Fruit fly (Drosophila melanogaster) S2 (cell line): Measurements from ENCODE around the gene Lst8.

Experiments used
- CG8478 ChIP-seq: fragments of >200 bp; optimal IDR thresholded peaks from 2 replicates; lab custom pipeline; 2018
- CTCF ChIP-seq, 2 experiments: fragments of >200 bp; optimal IDR thresholded peaks; 2 replicates each; lab custom pipeline; 2018

DNA sequence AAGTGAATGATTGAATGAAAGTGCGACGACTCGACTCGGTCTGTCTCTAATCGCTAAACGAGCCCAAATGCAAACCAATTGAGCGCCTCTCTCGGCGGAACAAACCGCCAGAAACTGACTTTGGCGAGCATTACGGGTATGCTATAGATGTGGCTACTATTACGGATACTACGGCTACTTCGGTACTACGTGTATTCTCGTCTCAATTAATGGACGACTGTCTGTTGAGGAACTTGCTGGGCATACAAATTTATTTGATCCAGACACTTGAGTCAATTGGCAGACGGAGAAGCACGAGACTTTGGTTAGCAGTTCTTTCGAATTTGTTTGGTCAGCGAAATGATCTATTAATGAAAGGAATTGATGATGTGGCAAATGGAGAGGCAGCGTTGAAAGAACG lies 11.3 kb downstream of the Lst8 start:
- TF ChIP-seq CG8478 (no peak), CTCF (optimal IDR thresholded peaks at IDR 0.05; lab: Kevin White, UChicago) (no peak)
